Fruit fly (Drosophila melanogaster) whole organism, embryonic: Measurements from ENCODE around the gene Glg1.

Experiments
- Asciz ChIP-seq: fragments of 200-800 bp; sonication (Bioruptor generic); optimal IDR thresholded peaks from 2 replicates; lab custom pipeline; 2017; ENCODE audit warnings: missing biosample characterization, mild to moderate bottlenecking, missing genetic modification characterization, missing genetic modification reagents
- B-H1 ChIP-seq: fragments of 200-800 bp; sonication (Bioruptor generic); IDR thresholded peaks from 3 replicates; pipeline ENCODE4 v1.3.6; 2022; ENCODE audit warnings: missing biosample characterization, missing genetic modification characterization
- B-H2 ChIP-seq: fragments of 200-800 bp; sonication (Bioruptor generic); optimal IDR thresholded peaks from 2 replicates; lab custom pipeline; 2018; ENCODE audit warnings: missing biosample characterization, mild to moderate bottlenecking, missing genetic modification characterization
- CG11504 ChIP-seq: fragments of 200-800 bp; sonication (Bioruptor generic); optimal IDR thresholded peaks from 3 replicates; lab custom pipeline; 2019; ENCODE audit warnings: missing biosample characterization, mild to moderate bottlenecking, missing genetic modification characterization, moderate library complexity
- CG12942 ChIP-seq: fragments of 200-800 bp; sonication (Bioruptor generic); optimal IDR thresholded peaks from 3 replicates; lab custom pipeline; 2016; ENCODE audit warnings: missing biosample characterization, missing genetic modification characterization
- CG15514 ChIP-seq: fragments of 200-800 bp; sonication (Bioruptor generic); optimal IDR thresholded peaks from 3 replicates; lab custom pipeline; 2017; ENCODE audit warnings: missing biosample characterization, missing genetic modification characterization, mild to moderate bottlenecking, moderate library complexity, missing genetic modification reagents
- CG1647 ChIP-seq: fragments of 200-800 bp; sonication (Bioruptor generic); optimal IDR thresholded peaks from 3 replicates; lab custom pipeline; 2016; ENCODE audit warnings: missing biosample characterization, missing genetic modification characterization
- CG18764 ChIP-seq: fragments of 200-800 bp; sonication (Bioruptor generic); optimal IDR thresholded peaks from 3 replicates; lab custom pipeline; 2016; ENCODE audit warnings: missing biosample characterization, missing genetic modification characterization
- CG2202 ChIP-seq: fragments of 200-800 bp; sonication (Bioruptor generic); optimal IDR thresholded peaks from 2 replicates; lab custom pipeline; 2018; ENCODE audit warnings: missing biosample characterization, mild to moderate bottlenecking, missing genetic modification characterization
- CG2712 ChIP-seq: fragments of 200-800 bp; optimal IDR thresholded peaks from 3 replicates; lab custom pipeline; 2019; ENCODE audit warnings: missing biosample characterization, mild to moderate bottlenecking, missing genetic modification characterization, moderate library complexity
- CG31224 ChIP-seq: fragments of 200-800 bp; sonication (Bioruptor generic); IDR thresholded peaks from 2 replicates; pipeline ENCODE4 v1.3.6; 2022; ENCODE audit warnings: missing biosample characterization, missing genetic modification characterization
- CG4360 ChIP-seq: fragments of 200-800 bp; sonication (Bioruptor generic); IDR thresholded peaks from 2 replicates; pipeline ENCODE4 v1.3.6; 2022; ENCODE audit warnings: missing biosample characterization, missing genetic modification characterization
- CG6175 ChIP-seq: fragments of 200-800 bp; sonication (Bioruptor generic); IDR thresholded peaks from 3 replicates; pipeline ENCODE4 v1.3.6; 2022; ENCODE audit warnings: missing biosample characterization, missing genetic modification characterization
- CG6791 ChIP-seq: fragments of 200-800 bp; sonication (Bioruptor generic); IDR thresholded peaks from 3 replicates; pipeline ENCODE4 v1.3.6; 2022; ENCODE audit warnings: missing biosample characterization, missing genetic modification characterization; ENCODE audit not compliant: partially characterized antibody
- CG7786 ChIP-seq: fragments of 200-800 bp; sonication (Bioruptor generic); optimal IDR thresholded peaks from 2 replicates; lab custom pipeline; 2016; ENCODE audit warnings: missing biosample characterization, missing genetic modification characterization
- CG8765 ChIP-seq: fragments of 200-800 bp; sonication (Bioruptor generic); IDR thresholded peaks from 2 replicates; pipeline ENCODE4 v1.3.6; 2022; ENCODE audit warnings: missing biosample characterization, missing genetic modification characterization
- D ChIP-seq, 2 experiments: fragments of 200-800 bp in 1 of 2; fragments of >200 bp in 1 of 2; sonication (Bioruptor generic) in 1 of 2; optimal IDR thresholded peaks; 2 replicates in 1 of 2; 3 replicates in 1 of 2; lab custom pipeline; 2017; ENCODE audit warnings: mild to moderate bottlenecking in 1 of 2, missing biosample characterization in 1 of 2, missing genetic modification characterization in 1 of 2, missing genetic modification reagents in 1 of 2
- Elba2 ChIP-seq: fragments of 200-800 bp; sonication (Bioruptor generic); optimal IDR thresholded peaks from 3 replicates; lab custom pipeline; 2016; ENCODE audit warnings: missing biosample characterization, missing genetic modification characterization
- Fer2 ChIP-seq: fragments of 200-800 bp; sonication (Bioruptor generic); optimal IDR thresholded peaks from 2 replicates; lab custom pipeline; 2018; ENCODE audit warnings: missing biosample characterization, mild to moderate bottlenecking, missing genetic modification characterization, moderate library complexity
- Hey ChIP-seq: fragments of 200-800 bp; sonication (Bioruptor generic); optimal IDR thresholded peaks from 3 replicates; lab custom pipeline; 2018; ENCODE audit warnings: missing biosample characterization, mild to moderate bottlenecking, missing genetic modification characterization
- Mad ChIP-seq: fragments of 200-800 bp; sonication (Bioruptor generic); optimal IDR thresholded peaks from 2 replicates; lab custom pipeline; 2016; ENCODE audit warnings: missing biosample characterization, missing genetic modification characterization
- Max ChIP-seq: fragments of 200-800 bp; sonication (Bioruptor generic); optimal IDR thresholded peaks from 2 replicates; lab custom pipeline; 2016; ENCODE audit warnings: missing biosample characterization, mild to moderate bottlenecking, missing genetic modification characterization
- NC2α ChIP-seq: fragments of 200-800 bp; sonication (Bioruptor generic); optimal IDR thresholded peaks from 2 replicates; lab custom pipeline; 2016; ENCODE audit warnings: missing biosample characterization, missing genetic modification characterization
- NK7.1 ChIP-seq: fragments of 200-800 bp; sonication (Bioruptor generic); optimal IDR thresholded peaks from 3 replicates; lab custom pipeline; 2016; ENCODE audit warnings: missing biosample characterization, missing genetic modification characterization
- Oaz ChIP-seq: fragments of 200-800 bp; sonication (Bioruptor generic); IDR thresholded peaks from 2 replicates; pipeline ENCODE4 v1.3.6; 2022; ENCODE audit warnings: missing biosample characterization, missing genetic modification characterization
- Ptx1 ChIP-seq: fragments of 200-800 bp; sonication (Bioruptor generic); IDR thresholded peaks from 2 replicates; pipeline ENCODE4 v1.3.6; 2022; ENCODE audit warnings: missing biosample characterization, missing genetic modification characterization
- Six4 ChIP-seq: fragments of 200-800 bp; sonication (Bioruptor generic); optimal IDR thresholded peaks from 2 replicates; lab custom pipeline; 2016; ENCODE audit warnings: missing biosample characterization, missing genetic modification characterization
- Ssrp ChIP-seq: fragments of 200-800 bp; sonication (Bioruptor generic); optimal IDR thresholded peaks from 2 replicates; lab custom pipeline; 2018; ENCODE audit warnings: missing biosample characterization, mild to moderate bottlenecking, missing genetic modification characterization, moderate library complexity
- Taf1 ChIP-seq: fragments of 200-800 bp; sonication (Bioruptor generic); IDR thresholded peaks from 2 replicates; pipeline ENCODE4 v1.3.6; 2022; ENCODE audit warnings: missing biosample characterization, missing genetic modification characterization
- Xrp1 ChIP-seq: fragments of 200-800 bp; sonication (Bioruptor generic); IDR thresholded peaks from 2 replicates; pipeline ENCODE4 v1.3.6; 2022; ENCODE audit warnings: missing biosample characterization, missing genetic modification characterization
- ac ChIP-seq: fragments of 200-800 bp; sonication (Bioruptor generic); optimal IDR thresholded peaks from 3 replicates; lab custom pipeline; 2017; ENCODE audit warnings: missing biosample characterization, mild to moderate bottlenecking, missing genetic modification characterization
- bbx ChIP-seq: fragments of 200-800 bp; sonication (Bioruptor generic); IDR thresholded peaks from 2 replicates; pipeline ENCODE4 v1.3.6; 2022; ENCODE audit warnings: missing biosample characterization, missing genetic modification characterization; ENCODE audit not compliant: partially characterized antibody
- bcd ChIP-seq: fragments of 200-800 bp; sonication (Bioruptor generic); optimal IDR thresholded peaks from 2 replicates; lab custom pipeline; 2017; ENCODE audit warnings: missing biosample characterization, mild to moderate bottlenecking, missing genetic modification characterization
- caup ChIP-seq: fragments of 200-800 bp; sonication (Bioruptor generic); optimal IDR thresholded peaks from 3 replicates; lab custom pipeline; 2017; ENCODE audit warnings: missing biosample characterization, mild to moderate bottlenecking, missing genetic modification characterization, moderate library complexity; ENCODE audit not compliant: severe bottlenecking
- cg ChIP-seq: fragments of 200-800 bp; sonication (Bioruptor generic); optimal IDR thresholded peaks from 3 replicates; lab custom pipeline; 2019; ENCODE audit warnings: missing biosample characterization, mild to moderate bottlenecking, missing genetic modification characterization, moderate library complexity
- chm ChIP-seq: fragments of 200-800 bp; sonication (Bioruptor generic); IDR thresholded peaks from 2 replicates; pipeline ENCODE4 v1.3.6; 2022; ENCODE audit warnings: missing biosample characterization, missing genetic modification characterization
- dpn ChIP-seq, 2 experiments: fragments of 200-800 bp; sonication (Bioruptor generic); optimal IDR thresholded peaks; 3 replicates each; lab custom pipeline; 2016; ENCODE audit warnings: missing biosample characterization in 2 of 2, missing genetic modification characterization in 2 of 2
- eve ChIP-seq, 2 experiments: fragments of >200 bp; optimal IDR thresholded peaks; 2 replicates each; lab custom pipeline; 2017; ENCODE audit warnings: missing biosample characterization in 2 of 2, missing genetic modification characterization in 2 of 2
- grau ChIP-seq: fragments of 200-800 bp; optimal IDR thresholded peaks from 3 replicates; lab custom pipeline; 2019; ENCODE audit warnings: missing biosample characterization, mild to moderate bottlenecking, missing genetic modification characterization, moderate library complexity
- h ChIP-seq: fragments of >200 bp; optimal IDR thresholded peaks from 2 replicates; lab custom pipeline; 2017
- kay ChIP-seq: fragments of 200-800 bp; sonication (Bioruptor generic); optimal IDR thresholded peaks from 2 replicates; lab custom pipeline; 2016; ENCODE audit warnings: missing biosample characterization, missing genetic modification characterization
- klu ChIP-seq: fragments of 200-800 bp; sonication (Bioruptor generic); IDR thresholded peaks from 2 replicates; pipeline ENCODE4 v1.3.6; 2022; ENCODE audit warnings: missing biosample characterization, missing genetic modification characterization
- maf-S ChIP-seq: fragments of 200-800 bp; sonication (Bioruptor generic); optimal IDR thresholded peaks from 2 replicates; lab custom pipeline; 2016; ENCODE audit warnings: missing biosample characterization, missing genetic modification characterization
- mam ChIP-seq: fragments of 200-800 bp; sonication (Bioruptor generic); optimal IDR thresholded peaks from 3 replicates; lab custom pipeline; 2016; ENCODE audit warnings: missing biosample characterization, missing genetic modification characterization
- mld ChIP-seq: fragments of 200-800 bp; sonication (Bioruptor generic); IDR thresholded peaks from 3 replicates; pipeline ENCODE4 v1.3.6; 2022; ENCODE audit warnings: missing biosample characterization, missing genetic modification characterization; ENCODE audit not compliant: partially characterized antibody
- sr ChIP-seq: fragments of 200-800 bp; sonication (Bioruptor generic); IDR thresholded peaks from 3 replicates; pipeline ENCODE4 v1.3.6; 2022; ENCODE audit warnings: missing biosample characterization, missing genetic modification characterization
- ssp ChIP-seq: fragments of 200-800 bp; sonication (Bioruptor generic); IDR thresholded peaks from 2 replicates; pipeline ENCODE4 v1.3.6; 2022; ENCODE audit warnings: missing biosample characterization, missing genetic modification characterization
- stwl ChIP-seq: fragments of 200-800 bp; sonication (Bioruptor generic); optimal IDR thresholded peaks from 3 replicates; lab custom pipeline; 2018; ENCODE audit warnings: missing biosample characterization, mild to moderate bottlenecking, missing genetic modification characterization, moderate library complexity
- trh ChIP-seq: fragments of 200-800 bp; sonication (Bioruptor generic); optimal IDR thresholded peaks from 2 replicates; lab custom pipeline; 2016; ENCODE audit warnings: missing biosample characterization, missing genetic modification characterization
- unpg ChIP-seq: fragments of 200-800 bp; sonication (Bioruptor generic); optimal IDR thresholded peaks from 3 replicates; lab custom pipeline; 2018; ENCODE audit warnings: missing biosample characterization, mild to moderate bottlenecking, missing genetic modification characterization, moderate library complexity

Gene Glg1

DNA sequence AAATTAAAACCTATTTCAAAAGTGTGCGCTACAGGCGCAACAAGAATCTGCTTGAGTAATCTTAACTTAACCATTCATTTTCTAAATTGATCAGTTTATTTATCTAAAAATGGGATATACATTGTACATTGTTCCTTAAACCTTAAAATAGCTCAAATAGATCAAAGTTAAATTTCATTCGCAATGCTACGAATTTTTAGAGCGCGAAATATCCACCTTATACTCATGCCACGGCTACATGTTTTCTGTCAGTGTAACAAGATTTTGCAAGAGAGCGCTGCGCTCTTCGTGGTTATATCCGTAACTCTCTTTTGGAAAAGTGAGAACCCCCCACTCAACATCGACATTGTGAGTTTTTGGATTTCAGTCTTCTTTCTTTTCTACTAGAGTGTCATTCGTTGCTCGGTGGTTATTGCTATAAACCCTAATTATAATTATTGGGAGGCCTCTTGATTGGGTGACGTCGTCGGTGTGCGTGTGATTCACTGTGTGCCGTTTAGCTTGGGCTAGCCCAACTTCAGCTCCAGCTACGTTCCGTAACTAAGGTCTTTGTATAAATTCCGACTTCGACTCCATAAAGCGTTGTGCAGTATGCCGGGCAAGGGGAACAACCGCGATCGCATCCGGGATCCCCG is 2.3 kb upstream of the Glg1 start (continued):
- TF ChIP-seq CG2202 (tag; lab: Kevin White, UChicago): no peak
- TF ChIP-seq Six4: no peak
- no peak for TF ChIP-seq NC2α (GFP tag; lab: Kevin White, UChicago)
- TF ChIP-seq chm (GFP tag; lab: Robert Waterston, UW): no peak
- peak; percentile 57; the same call in 1 of the 2 replicates for TF ChIP-seq Xrp1
- no peak for TF ChIP-seq CG7786 (GFP tag; lab: Kevin White, UChicago)
- TF ChIP-seq Max (GFP tag; lab: Kevin White, UChicago): peak; percentile 4
- TF ChIP-seq eve (GFP tag; optimal IDR thresholded peaks at IDR 0.05; lab: Kevin White, UChicago): no peak
- TF ChIP-seq CG6791 (GFP tag; lab: Robert Waterston, UW): 0 out of 3 replicates have a peak, but pooled peaks have one; percentile 26
- no peak for TF ChIP-seq CG1647 (GFP tag; lab: Kevin White, UChicago)
- TF ChIP-seq Taf1 (GFP tag; lab: Robert Waterston, UW): no peak
- TF ChIP-seq klu (GFP tag; lab: Robert Waterston, UW): no peak
- TF ChIP-seq caup (GFP tag; lab: Kevin White, UChicago): peak; percentile 13
- TF ChIP-seq NK7.1 (GFP tag; lab: Kevin White, UChicago): no peak
- no peak for TF ChIP-seq CG6175 (GFP tag; lab: Robert Waterston, UW)
- peak; percentile 29 for TF ChIP-seq dpn (GFP tag; optimal IDR thresholded peaks at IDR 0.05; lab: Kevin White, UChicago)
- no peak for TF ChIP-seq CG8765
- no peak for TF ChIP-seq Hey (tag; lab: Kevin White, UChicago)
- TF ChIP-seq CG2712: peak; percentile 51
- no peak for TF ChIP-seq Elba2 (GFP tag; lab: Kevin White, UChicago)
- no peak for TF ChIP-seq Oaz (GFP tag; lab: Robert Waterston, UW)
- peak; percentile 1 for TF ChIP-seq CG15514 (GFP tag; lab: Kevin White, UChicago)
- no peak; the same call in 1 of the 2 replicates for TF ChIP-seq bbx (GFP tag; lab: Robert Waterston, UW)
- peak; percentile 19 for TF ChIP-seq Asciz (GFP tag; lab: Kevin White, UChicago)
- peak; percentile 12 for TF ChIP-seq maf-S (GFP tag; lab: Kevin White, UChicago)
- peak; percentile 28; the same call in 1 of the 2 replicates for TF ChIP-seq Ptx1 (GFP tag; lab: Robert Waterston, UW)
- no peak for TF ChIP-seq B-H2 (GFP tag; lab: Kevin White, UChicago)
- no peak for TF ChIP-seq mld
- peak; percentile 54 for TF ChIP-seq mam (GFP tag; lab: Kevin White, UChicago)
- TF ChIP-seq D (optimal IDR thresholded peaks at IDR 0.05; lab: Kevin White, UChicago): no peak
- TF ChIP-seq D (GFP tag; optimal IDR thresholded peaks at IDR 0.05; lab: Kevin White, UChicago): no peak
- no peak for TF ChIP-seq CG18764 (GFP tag; lab: Kevin White, UChicago)
- TF ChIP-seq B-H1 (GFP tag; lab: Robert Waterston, UW): no peak
- no peak for TF ChIP-seq sr (GFP tag; lab: Robert Waterston, UW)
- no peak for TF ChIP-seq cg (GFP tag; lab: Kevin White, UChicago)
- TF ChIP-seq grau: peak; percentile 41
- TF ChIP-seq ac (GFP tag; lab: Kevin White, UChicago): no peak
- no peak for TF ChIP-seq Fer2 (tag; lab: Kevin White, UChicago)
- no peak for TF ChIP-seq Mad
- peak; percentile 62 for TF ChIP-seq CG11504 (tag; lab: Kevin White, UChicago)
- TF ChIP-seq stwl (tag; lab: Kevin White, UChicago): no peak
- TF ChIP-seq kay (GFP tag; lab: Kevin White, UChicago): no peak
- TF ChIP-seq trh: no peak
- no peak for TF ChIP-seq Ssrp (tag; lab: Kevin White, UChicago)
- TF ChIP-seq CG12942: no peak
- no peak for TF ChIP-seq ssp (GFP tag; lab: Robert Waterston, UW)
- no peak for TF ChIP-seq CG31224 (GFP tag; lab: Robert Waterston, UW)
- no peak for TF ChIP-seq h
- TF ChIP-seq CG4360 (GFP tag; lab: Robert Waterston, UW): no peak
- peak; percentile 52 for TF ChIP-seq unpg (GFP tag; lab: Kevin White, UChicago)
- peak; percentile 6 for TF ChIP-seq bcd (GFP tag; lab: Kevin White, UChicago)
